Worm (Caenorhabditis elegans) whole organism, L1 larva: ENCODE measurements around the gene rabn-5.

Source experiments
- nhr-20 ChIP-seq: sonication (generic microtip); optimal IDR thresholded peaks from 2 replicates; lab custom pipeline; 2016; ENCODE audit warnings: mild to moderate bottlenecking, missing genetic modification characterization, missing compliant biosample characterization
- ztf-4 ChIP-seq: fragments of 150-350 bp; optimal IDR thresholded peaks from 2 replicates; lab custom pipeline; 2014; ENCODE audit warnings: missing biosample characterization, missing genetic modification characterization

DNA sequence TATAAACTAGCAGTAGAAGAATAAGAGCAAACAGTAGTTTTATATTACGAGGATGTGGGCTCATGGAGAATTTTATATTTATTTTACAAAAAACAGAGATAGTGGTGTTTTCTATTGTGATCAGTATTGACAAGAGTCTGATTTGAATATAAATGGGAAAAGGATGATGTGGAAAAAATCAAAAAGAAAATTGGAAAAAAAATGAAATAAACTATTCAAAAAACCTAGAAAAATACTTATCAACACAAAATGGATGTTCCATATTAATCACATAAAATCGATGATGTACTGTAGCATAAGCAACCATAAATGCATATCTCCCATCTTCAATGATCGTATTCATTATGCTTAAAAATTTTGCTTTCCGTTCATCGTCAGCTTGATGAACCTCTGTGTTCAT, 22.5 kb downstream of the rabn-5 start, which contains the start of gene C28H8.7:
- TF ChIP-seq ztf-4 (no peak), nhr-20 (tag; lab: Kevin White, UChicago) (no peak)
